Fruit fly (Drosophila melanogaster): ENCODE results near the gene CG10274.

dm6 chr3L:6161997-6162396 lies 19.6 kb downstream of the CG10274 start:
- TF ChIP-seq Dll (optimal IDR thresholded peaks at IDR 0.05) (no peak), EcR (GFP tag; optimal IDR thresholded peaks at IDR 0.05) (no peak), psq (optimal IDR thresholded peaks at IDR 0.05) (no peak)
